Worm (Caenorhabditis elegans): ENCODE data around the gene F21C10.3.

Gene F21C10.3

ce11 chrV:9128562-9128961 lies 689 bp downstream of the F21C10.3 start:
- TF ChIP-seq cebp-1 (GFP tag; IDR thresholded peaks at IDR 0.05): peak; percentile 71; the same call in 1 of the 2 replicates
- TF ChIP-seq cebp-1 (tag; optimal IDR thresholded peaks at IDR 0.05): peak; percentile 92
- TF ChIP-seq ztf-25 (GFP tag; IDR thresholded peaks at IDR 0.05): no peak
- 0 out of 2 replicates have a peak, but pooled peaks have one; percentile 9 for TF ChIP-seq nfyb-1 (GFP tag; IDR thresholded peaks at IDR 0.05)
- no peak for TF ChIP-seq let-607 (tag; optimal IDR thresholded peaks at IDR 0.05)
- no peak for TF ChIP-seq T07F8.4 (tag; optimal IDR thresholded peaks at IDR 0.05)
- peak; percentile 73; the same call in 1 of the 2 replicates for TF ChIP-seq hmg-1.2 (GFP tag; IDR thresholded peaks at IDR 0.05)
- no peak for TF ChIP-seq B0019.2 (GFP tag; conservative IDR thresholded peaks at IDR 0.05)
- TF ChIP-seq C17E4.6 (GFP tag; IDR thresholded peaks at IDR 0.05): no peak
- no peak for TF ChIP-seq ZK185.1 (tag; optimal IDR thresholded peaks at IDR 0.05; ENCODE audit: poor library complexity, severe bottlenecking)
- no peak for TF ChIP-seq sea-2 (GFP tag; IDR thresholded peaks at IDR 0.05)
- no peak for TF ChIP-seq attf-3 (GFP tag; conservative IDR thresholded peaks at IDR 0.05)
- TF ChIP-seq lin-35 (GFP tag; optimal IDR thresholded peaks at IDR 0.05): no peak
- no peak for TF ChIP-seq C06A6.2 (GFP tag; conservative IDR thresholded peaks at IDR 0.05)
- no peak for TF ChIP-seq lin-40 (tag; optimal IDR thresholded peaks at IDR 0.05)
- no peak for TF ChIP-seq attf-6 (GFP tag; IDR thresholded peaks at IDR 0.05)

ce11 chrV:9130766-9131165 lies 2.9 kb downstream of the F21C10.3 start, which contains the start of gene F21C10.19:
Gene F21C10.19 (plus strand): TSS chrV:9131066.
- TF ChIP-seq sdz-38 (tag; optimal IDR thresholded peaks at IDR 0.05): no peak

DNA sequence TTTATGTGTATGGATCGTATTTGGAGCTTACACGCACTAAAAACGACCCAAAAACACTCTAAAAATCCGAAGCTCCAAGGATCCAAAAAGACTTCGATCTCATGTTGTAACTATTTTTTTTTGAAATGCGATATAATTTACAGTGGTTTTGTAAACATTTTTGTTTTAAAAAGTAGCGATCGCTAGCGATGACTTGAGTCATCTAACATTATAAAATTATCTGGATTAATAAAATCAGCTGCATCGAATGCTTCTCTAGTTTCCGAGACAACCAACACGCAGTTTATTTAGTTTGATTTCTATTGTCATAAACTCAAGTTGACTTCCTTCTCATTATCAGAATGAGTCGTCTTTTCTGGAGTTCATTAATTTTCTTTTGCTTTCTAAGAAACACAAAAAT lies 4.2 kb downstream of the F21C10.3 start, which contains the start of gene F21C10.1:
Gene F21C10.1, plus strand, starts transcription at position 301 of the 400 bp plus-strand sequence.
- TF ChIP-seq cebp-1 (GFP tag; IDR thresholded peaks at IDR 0.05) (no peak), cebp-1 (tag; optimal IDR thresholded peaks at IDR 0.05) (no peak), attf-6 (GFP tag; IDR thresholded peaks at IDR 0.05) (no peak), egl-18 (GFP tag; IDR thresholded peaks at IDR 0.05) (no peak), Y53G8AR.9 (GFP tag; conservative IDR thresholded peaks at IDR 0.05) (no peak), dox-1 (GFP tag; IDR thresholded peaks at IDR 0.05) (no peak), nhr-179 (tag; optimal IDR thresholded peaks at IDR 0.05) (no peak), zfh-2 (GFP tag; conservative IDR thresholded peaks at IDR 0.05) (no peak), Y79H2A.3 (GFP tag; conservative IDR thresholded peaks at IDR 0.05) (no peak), lin-35 (GFP tag; optimal IDR thresholded peaks at IDR 0.05) (no peak), K12H6.12 (tag; optimal IDR thresholded peaks at IDR 0.05) (no peak)

ce11 chrV:9133950-9134349 lies 6.1 kb downstream of the F21C10.3 start, which contains the start of gene B0222.1:
Gene B0222.1 (plus strand): TSS chrV:9134255.
- TF ChIP-seq let-526 (GFP tag; IDR thresholded peaks at IDR 0.05) (no peak), tlf-1 (GFP tag; optimal IDR thresholded peaks at IDR 0.05) (no peak), attf-6 (GFP tag; IDR thresholded peaks at IDR 0.05) (no peak), him-1 (tag; optimal IDR thresholded peaks at IDR 0.05) (no peak), Y56A3A.18 (GFP tag; IDR thresholded peaks at IDR 0.05) (no peak), aptf-2 (GFP tag; conservative IDR thresholded peaks at IDR 0.05) (no peak), ama-1 (optimal IDR thresholded peaks at IDR 0.05) (no peak), ama-1 (GFP tag; optimal IDR thresholded peaks at IDR 0.05) (no peak), tbx-9 (tag; optimal IDR thresholded peaks at IDR 0.05; ENCODE audit: borderline replicate concordance) (no peak), K11D2.4 (GFP tag; IDR thresholded peaks at IDR 0.05) (no peak), hsf-1 (GFP tag; IDR thresholded peaks at IDR 0.05) (no peak), ztf-3 (GFP tag; optimal IDR thresholded peaks at IDR 0.05) (no peak), die-1 (tag; optimal IDR thresholded peaks at IDR 0.05) (no peak), D2030.7 (GFP tag; IDR thresholded peaks at IDR 0.05) (no peak), lsl-1 (GFP tag; optimal IDR thresholded peaks at IDR 0.05) (no peak), lin-54 (GFP tag; optimal IDR thresholded peaks at IDR 0.05) (no peak), ztf-18 (tag; optimal IDR thresholded peaks at IDR 0.05) (no peak)

Measured in whole organism, young adult.